Fruit fly (Drosophila melanogaster) whole organism, prepupa: Measurements from ENCODE around the gene CG8135.

Experiments used
- CG4318 ChIP-seq: fragments of 200-800 bp; sonication (Bioruptor generic); optimal IDR thresholded peaks from 3 replicates; lab custom pipeline; 2017; ENCODE audit warnings: missing biosample characterization, mild to moderate bottlenecking, missing genetic modification characterization
- Gug ChIP-seq: fragments of 200-800 bp; sonication (Bioruptor generic); IDR thresholded peaks from 2 replicates; pipeline ENCODE4 v1.3.6; 2022; ENCODE audit warnings: missing biosample characterization, missing genetic modification characterization
- Lpt ChIP-seq: fragments of 200-800 bp; sonication (Bioruptor generic); optimal IDR thresholded peaks from 3 replicates; lab custom pipeline; 2016; ENCODE audit warnings: missing biosample characterization, missing genetic modification characterization
- esn ChIP-seq: fragments of 200-800 bp; sonication (Bioruptor generic); optimal IDR thresholded peaks from 2 replicates; lab custom pipeline; 2016; ENCODE audit warnings: missing biosample characterization, mild to moderate bottlenecking, missing genetic modification characterization, moderate library complexity
- spab ChIP-seq: fragments of 200-800 bp; sonication (Bioruptor generic); optimal IDR thresholded peaks from 2 replicates; lab custom pipeline; 2017; ENCODE audit warnings: missing biosample characterization, mild to moderate bottlenecking, missing genetic modification characterization, missing genetic modification reagents

DNA sequence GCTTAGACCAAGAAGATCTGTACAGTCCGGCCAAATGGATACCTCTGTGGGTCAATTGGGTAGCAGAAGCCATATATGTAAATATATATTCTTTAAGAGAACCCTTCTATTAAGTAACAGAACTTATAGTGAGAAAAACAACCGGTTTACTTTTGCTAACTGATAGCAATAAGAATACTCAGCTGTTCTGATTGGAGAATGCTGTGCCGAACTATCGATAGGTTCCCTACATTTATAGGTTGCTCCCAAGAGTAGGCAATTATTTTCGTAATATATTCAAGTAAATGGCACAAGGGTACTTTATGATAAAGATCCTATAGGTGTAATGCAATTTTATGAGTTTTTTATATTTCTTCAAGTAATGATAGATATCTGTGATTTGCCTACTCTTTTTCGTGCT, 52.2 kb downstream of the CG8135 start, which contains the start of gene GstZ1:
- no peak for TF ChIP-seq Lpt (GFP tag; lab: Kevin White, UChicago)
- TF ChIP-seq CG4318 = no peak
- TF ChIP-seq esn = no peak
- no peak for TF ChIP-seq spab (GFP tag; lab: Kevin White, UChicago)
- TF ChIP-seq Gug (GFP tag; lab: Robert Waterston, UW) = no peak
